Fruit fly (Drosophila melanogaster): ENCODE measurements around the gene CheB38c.

- no peak for TF ChIP-seq usp (GFP tag; optimal IDR thresholded peaks at IDR 0.05)
- TF ChIP-seq N (GFP tag; optimal IDR thresholded peaks at IDR 0.05), result no peak
- no peak for TF ChIP-seq HLH106 (tag; optimal IDR thresholded peaks at IDR 0.05)
- TF ChIP-seq fru (GFP tag; optimal IDR thresholded peaks at IDR 0.05), result no peak
- no peak for TF ChIP-seq CG9705 (GFP tag; optimal IDR thresholded peaks at IDR 0.05)
- no peak for TF ChIP-seq lola (GFP tag; optimal IDR thresholded peaks at IDR 0.05)
- TF ChIP-seq Hr78 (GFP tag; optimal IDR thresholded peaks at IDR 0.05), result no peak
These were observed 24.9 kb downstream of the CheB38c start for dm6 chr2L:20795774-20796173.

Measured in whole organism, wandering third instar larva.